Worm (Caenorhabditis elegans): ENCODE measurements around the gene orc-4.

Gene orc-4

DNA sequence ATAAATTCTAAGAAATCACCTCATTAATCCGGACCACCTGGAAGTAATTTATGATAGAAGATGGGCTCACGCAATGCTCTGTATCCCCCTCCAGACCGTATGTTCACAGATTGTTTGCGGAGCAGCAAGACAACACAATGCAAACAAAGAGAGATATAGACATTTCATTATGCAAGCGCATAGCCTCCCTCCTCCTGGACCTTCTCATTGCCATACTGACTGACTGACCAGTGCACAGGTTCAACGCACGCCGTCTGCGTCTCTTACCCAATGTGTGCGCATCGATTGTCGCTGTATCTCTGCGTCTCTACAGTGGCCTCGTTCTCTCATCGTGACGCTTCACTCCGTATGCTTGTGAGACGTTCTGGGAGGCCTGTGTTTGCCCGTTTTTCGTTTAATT, 5.7 kb downstream of the orc-4 start (continued):
- TF ChIP-seq fkh-10 (GFP tag; optimal IDR thresholded peaks at IDR 0.05) (no peak), sox-4 (tag; optimal IDR thresholded peaks at IDR 0.05) (no peak), ttx-3 (tag; optimal IDR thresholded peaks at IDR 0.05) (no peak), ceh-45 (GFP tag; IDR thresholded peaks at IDR 0.05) (no peak), ceh-22 (tag; optimal IDR thresholded peaks at IDR 0.05) (no peak), pax-1 (tag; optimal IDR thresholded peaks at IDR 0.05) (no peak), K02D7.2 (tag; optimal IDR thresholded peaks at IDR 0.05) (no peak), pha-2 (tag; optimal IDR thresholded peaks at IDR 0.05) (no peak), nhr-11 (tag; optimal IDR thresholded peaks at IDR 0.05) (no peak), ceh-30 (tag; optimal IDR thresholded peaks at IDR 0.05) (no peak), ceh-14 (tag; optimal IDR thresholded peaks at IDR 0.05) (no peak), dve-1 (tag; optimal IDR thresholded peaks at IDR 0.05) (peak; percentile 12), nhr-232 (tag; optimal IDR thresholded peaks at IDR 0.05) (no peak), madf-2 (tag; optimal IDR thresholded peaks at IDR 0.05) (no peak), unc-3 (GFP tag; conservative IDR thresholded peaks at IDR 0.05) (no peak), unc-3 (tag; optimal IDR thresholded peaks at IDR 0.05) (no peak), pag-3 (tag; optimal IDR thresholded peaks at IDR 0.05; ENCODE audit: borderline replicate concordance) (no peak), tbx-7 (tag; optimal IDR thresholded peaks at IDR 0.05) (no peak), elt-2 (tag; optimal IDR thresholded peaks at IDR 0.05) (no peak), C38D4.7 (GFP tag; optimal IDR thresholded peaks at IDR 0.05) (no peak), hlh-30 (tag; optimal IDR thresholded peaks at IDR 0.05; ENCODE audit: insufficient read depth) (peak; percentile 80), pros-1 (tag; optimal IDR thresholded peaks at IDR 0.05) (no peak), pqm-1 (tag; optimal IDR thresholded peaks at IDR 0.05) (no peak), Y22D7AL.16 (tag; optimal IDR thresholded peaks at IDR 0.05) (no peak), nfya-1 (tag; optimal IDR thresholded peaks at IDR 0.05) (peak; percentile 84), tbx-2 (tag; optimal IDR thresholded peaks at IDR 0.05) (peak; percentile 75), sdc-2 (tag; optimal IDR thresholded peaks at IDR 0.05) (no peak), F13H6.1 (tag; optimal IDR thresholded peaks at IDR 0.05) (no peak), hlh-8 (tag; optimal IDR thresholded peaks at IDR 0.05) (no peak), unc-86 (tag; optimal IDR thresholded peaks at IDR 0.05) (no peak), lin-11 (tag; optimal IDR thresholded peaks at IDR 0.05) (no peak), rnt-1 (tag; optimal IDR thresholded peaks at IDR 0.05) (no peak), sox-2 (GFP tag; IDR thresholded peaks at IDR 0.05) (peak; percentile 49), zip-5 (tag; optimal IDR thresholded peaks at IDR 0.05) (no peak), ceh-9 (tag; optimal IDR thresholded peaks at IDR 0.05) (no peak), che-1 (tag; optimal IDR thresholded peaks at IDR 0.05) (no peak), fax-1 (tag; optimal IDR thresholded peaks at IDR 0.05) (no peak), npax-4 (tag; optimal IDR thresholded peaks at IDR 0.05) (no peak), hlh-6 (tag; optimal IDR thresholded peaks at IDR 0.05) (no peak)

DNA sequence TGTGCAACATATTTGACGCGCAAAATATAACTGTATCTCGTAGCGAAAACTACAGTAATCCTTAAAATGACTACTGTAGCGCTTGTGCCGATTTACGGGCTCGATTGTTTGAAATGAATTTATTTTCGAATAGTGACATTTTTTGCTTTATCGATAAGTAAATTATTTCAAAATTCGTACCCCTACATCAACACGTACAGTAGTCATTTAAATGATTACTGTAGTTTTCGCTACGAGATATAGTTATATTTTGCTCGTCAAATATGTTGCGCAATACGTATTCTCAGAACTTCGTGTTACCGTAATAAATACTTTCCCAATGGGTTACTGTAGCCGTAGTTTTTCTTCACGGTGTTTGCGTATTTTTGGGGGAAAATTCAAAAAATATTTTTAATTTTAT, 6.9 kb downstream of the orc-4 start:
- TF ChIP-seq odd-2 (tag; optimal IDR thresholded peaks at IDR 0.05) (no peak), C08G9.2 (tag; optimal IDR thresholded peaks at IDR 0.05) (no peak), sox-2 (GFP tag; IDR thresholded peaks at IDR 0.05) (no peak), fkh-6 (tag; optimal IDR thresholded peaks at IDR 0.05) (no peak), pag-3 (tag; optimal IDR thresholded peaks at IDR 0.05; ENCODE audit: borderline replicate concordance) (no peak), Y22D7AL.16 (tag; optimal IDR thresholded peaks at IDR 0.05) (no peak), ref-2 (tag; optimal IDR thresholded peaks at IDR 0.05) (no peak), ceh-18 (tag; optimal IDR thresholded peaks at IDR 0.05) (no peak), ceh-48 (tag; optimal IDR thresholded peaks at IDR 0.05) (no peak), C38D4.7 (GFP tag; optimal IDR thresholded peaks at IDR 0.05) (no peak), fkh-10 (GFP tag; optimal IDR thresholded peaks at IDR 0.05) (no peak), nhr-232 (tag; optimal IDR thresholded peaks at IDR 0.05) (no peak), ceh-24 (tag; optimal IDR thresholded peaks at IDR 0.05) (no peak), unc-42 (tag; optimal IDR thresholded peaks at IDR 0.05) (no peak), eyg-1 (tag; optimal IDR thresholded peaks at IDR 0.05) (no peak), nhr-11 (tag; optimal IDR thresholded peaks at IDR 0.05) (no peak)

Data from whole organism, late embryonic.